Fruit fly (Drosophila melanogaster): ENCODE measurements around the gene Ice2.

DNA sequence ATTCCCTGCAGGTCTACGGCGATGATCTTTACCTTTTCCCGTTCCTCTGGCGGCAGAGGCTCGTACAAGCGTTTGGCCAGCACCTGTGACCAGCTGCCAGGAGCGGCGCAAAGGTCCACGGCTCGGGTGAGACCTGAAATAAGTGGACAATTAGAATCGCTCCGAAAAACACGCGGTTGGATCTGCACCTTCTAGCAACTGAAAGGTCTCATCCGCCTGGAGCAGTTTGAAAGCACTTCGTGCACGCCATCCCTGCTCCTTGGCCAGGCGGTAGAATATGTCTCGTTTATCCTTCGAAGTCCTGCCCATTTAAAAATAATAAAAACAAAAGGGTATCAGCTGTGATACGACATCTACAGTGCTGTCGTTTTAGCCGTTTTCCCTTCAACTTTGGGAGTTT is 3.5 kb downstream of the Ice2 start, which contains the start of gene Trm7-34:
- TF ChIP-seq CG7045 (GFP tag; optimal IDR thresholded peaks at IDR 0.05), result no peak
- no peak for TF ChIP-seq CG7101 (tag; optimal IDR thresholded peaks at IDR 0.05)
- TF ChIP-seq bab1 (GFP tag; optimal IDR thresholded peaks at IDR 0.05), result no peak
- TF ChIP-seq CG12768 (GFP tag; optimal IDR thresholded peaks at IDR 0.05), result no peak
- no peak for TF ChIP-seq cic (GFP tag; optimal IDR thresholded peaks at IDR 0.05)
- no peak for TF ChIP-seq CG1620 (GFP tag; optimal IDR thresholded peaks at IDR 0.05)
- TF ChIP-seq CG11617 (GFP tag; optimal IDR thresholded peaks at IDR 0.05), result no peak
- TF ChIP-seq CG5204 (GFP tag; optimal IDR thresholded peaks at IDR 0.05), result no peak
- TF ChIP-seq Hr96 (GFP tag; optimal IDR thresholded peaks at IDR 0.05), result no peak
- no peak for TF ChIP-seq kay (GFP tag; ENCODE audit: borderline replicate concordance)
- no peak for TF ChIP-seq pad (GFP tag; optimal IDR thresholded peaks at IDR 0.05)
- no peak for TF ChIP-seq CG14711 (tag; optimal IDR thresholded peaks at IDR 0.05)
- TF ChIP-seq toe (GFP tag; optimal IDR thresholded peaks at IDR 0.05), result no peak
- TF ChIP-seq Mnt (GFP tag; optimal IDR thresholded peaks at IDR 0.05), result no peak

Data from whole organism, adult.